Fruit fly (Drosophila melanogaster): Measurements from ENCODE around the gene CG12071.

The CG12071 gene

dm6 chr3R:30874679-30875078 lies 6.1 kb downstream of the CG12071 start:
- TF ChIP-seq CG11762 (GFP tag; optimal IDR thresholded peaks at IDR 0.05; ENCODE audit: insufficient read depth): no peak
- no peak for TF ChIP-seq Met (GFP tag; optimal IDR thresholded peaks at IDR 0.05)
- peak; percentile 7 for TF ChIP-seq Eip75B (GFP tag; optimal IDR thresholded peaks at IDR 0.05)
- 0 out of 2 replicates have a peak, but pooled peaks have one; percentile 34 for TF ChIP-seq CG15336 (GFP tag; IDR thresholded peaks at IDR 0.05)
- no peak for TF ChIP-seq CG3032 (tag; optimal IDR thresholded peaks at IDR 0.05)
- no peak for TF ChIP-seq CG9139 (GFP tag; optimal IDR thresholded peaks at IDR 0.05)
- TF ChIP-seq CG4318 (GFP tag; optimal IDR thresholded peaks at IDR 0.05): no peak
- TF ChIP-seq pdm3 (GFP tag; optimal IDR thresholded peaks at IDR 0.05): peak; percentile 13
- TF ChIP-seq acj6 (GFP tag; optimal IDR thresholded peaks at IDR 0.05): no peak
- no peak for TF ChIP-seq OdsH (GFP tag; optimal IDR thresholded peaks at IDR 0.05)
- TF ChIP-seq CG7368 (GFP tag; optimal IDR thresholded peaks at IDR 0.05): no peak
- TF ChIP-seq CG31627 (GFP tag; optimal IDR thresholded peaks at IDR 0.05): no peak
- TF ChIP-seq dsx (GFP tag; optimal IDR thresholded peaks at IDR 0.05; ENCODE audit: poor library complexity, severe bottlenecking): no peak
- TF ChIP-seq CG8319 (GFP tag; optimal IDR thresholded peaks at IDR 0.05): no peak
- TF ChIP-seq Hr4 (GFP tag; optimal IDR thresholded peaks at IDR 0.05): peak; percentile 55
- no peak for TF ChIP-seq fd85E (GFP tag; optimal IDR thresholded peaks at IDR 0.05)
- TF ChIP-seq CG8632 (GFP tag; optimal IDR thresholded peaks at IDR 0.05): no peak
- 0 out of 3 replicates have a peak, but pooled peaks have one; percentile 44 for TF ChIP-seq CG8119 (GFP tag; IDR thresholded peaks at IDR 0.05)
- TF ChIP-seq CG3919 (GFP tag; optimal IDR thresholded peaks at IDR 0.05): peak; percentile 49
- peak; percentile 1 for TF ChIP-seq CG10669 (GFP tag; optimal IDR thresholded peaks at IDR 0.05)
- TF ChIP-seq CG32006 (GFP tag; optimal IDR thresholded peaks at IDR 0.05): peak; percentile 45
- TF ChIP-seq Blimp-1 (GFP tag; optimal IDR thresholded peaks at IDR 0.05): no peak
- peak; percentile 60; the same call in 2 of the 3 replicates for TF ChIP-seq CG6163 (GFP tag; IDR thresholded peaks at IDR 0.05)
- no peak for TF ChIP-seq esn (GFP tag; optimal IDR thresholded peaks at IDR 0.05)
- peak; percentile 61 for TF ChIP-seq Eip78C (GFP tag)
- TF ChIP-seq eg (GFP tag; IDR thresholded peaks at IDR 0.05): peak; percentile 60; the same call in 1 of the 3 replicates
- 0 out of 2 replicates have a peak, but pooled peaks have one; percentile 9 for TF ChIP-seq CG11294 (GFP tag; IDR thresholded peaks at IDR 0.05)
- TF ChIP-seq ss (GFP tag; optimal IDR thresholded peaks at IDR 0.05): peak in 1 of 2 experiments; percentile 59
- TF ChIP-seq vri (GFP tag; optimal IDR thresholded peaks at IDR 0.05): no peak
- TF ChIP-seq CG10631 (GFP tag; optimal IDR thresholded peaks at IDR 0.05): no peak
- TF ChIP-seq Lpt (GFP tag; optimal IDR thresholded peaks at IDR 0.05): peak; percentile 13
- no peak for TF ChIP-seq achi (GFP tag; optimal IDR thresholded peaks at IDR 0.05)

DNA sequence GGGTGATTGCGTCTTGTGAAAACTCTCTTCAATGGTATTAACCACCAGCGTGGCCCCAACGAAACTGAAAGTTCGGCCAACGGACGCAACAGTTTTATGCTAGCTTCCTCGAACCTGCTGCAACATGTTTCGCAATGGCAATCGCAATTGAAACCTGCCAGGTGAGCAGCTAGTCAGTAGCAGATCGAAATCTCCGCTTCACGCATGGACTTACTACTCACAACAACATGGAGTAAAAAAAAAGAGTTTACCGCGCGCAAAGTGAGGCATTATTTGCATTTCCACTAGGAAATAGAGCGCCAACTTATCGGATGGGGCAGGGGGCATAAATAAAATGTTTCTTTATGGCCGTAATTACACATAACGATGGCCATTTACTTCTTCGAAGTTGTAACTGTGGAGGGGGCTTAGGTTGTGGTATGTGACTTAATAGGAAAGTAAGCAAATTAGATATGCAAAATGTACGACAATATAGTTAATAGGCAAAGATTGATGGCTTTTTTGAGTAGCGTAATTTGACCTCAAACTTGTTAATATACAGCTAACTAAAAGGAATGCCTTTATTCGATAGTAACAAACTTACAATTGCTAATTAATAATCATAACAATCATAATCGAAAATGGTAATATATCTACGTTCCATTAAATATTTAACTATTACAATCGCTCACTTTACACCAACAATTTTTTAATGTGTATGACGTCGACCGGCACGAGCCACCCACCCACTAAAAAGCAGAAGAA lies 8.4 kb downstream of the CG12071 start, which contains the start of gene CG15545:
Gene CG15545 (minus strand): TSS at position 51 of the 744 bp plus-strand sequence.
- TF ChIP-seq CG8319 (GFP tag; optimal IDR thresholded peaks at IDR 0.05) (no peak), spab (GFP tag; optimal IDR thresholded peaks at IDR 0.05) (no peak), Gug (GFP tag; IDR thresholded peaks at IDR 0.05) (no peak), Sox14 (GFP tag; optimal IDR thresholded peaks at IDR 0.05) (peak; percentile 9), Hr4 (GFP tag; optimal IDR thresholded peaks at IDR 0.05) (peak; percentile 75), CG16779 (tag; optimal IDR thresholded peaks at IDR 0.05) (no peak), Eip78C (GFP tag) (peak; percentile 68), CG11294 (GFP tag; IDR thresholded peaks at IDR 0.05) (no peak), CG32006 (GFP tag; optimal IDR thresholded peaks at IDR 0.05) (peak; percentile 73), CG3919 (GFP tag; optimal IDR thresholded peaks at IDR 0.05) (no peak), CG8119 (GFP tag; IDR thresholded peaks at IDR 0.05) (peak; percentile 64; the same call in 2 of the 3 replicates), CG31627 (GFP tag; optimal IDR thresholded peaks at IDR 0.05) (no peak), CG6276 (GFP tag; optimal IDR thresholded peaks at IDR 0.05) (peak; percentile 59), Eip75B (GFP tag; optimal IDR thresholded peaks at IDR 0.05) (no peak), CG15336 (GFP tag; IDR thresholded peaks at IDR 0.05) (peak; percentile 34; the same call in 1 of the 2 replicates), svp (GFP tag) (peak; percentile 25), CG4318 (GFP tag; optimal IDR thresholded peaks at IDR 0.05) (peak; percentile 48), Lpt (GFP tag; optimal IDR thresholded peaks at IDR 0.05) (peak; percentile 44), CG6163 (GFP tag; IDR thresholded peaks at IDR 0.05) (peak; percentile 24; the same call in 1 of the 3 replicates), lz (GFP tag; optimal IDR thresholded peaks at IDR 0.05) (no peak), pdm3 (GFP tag; optimal IDR thresholded peaks at IDR 0.05) (no peak), Blimp-1 (GFP tag; optimal IDR thresholded peaks at IDR 0.05) (no peak), net (GFP tag; optimal IDR thresholded peaks at IDR 0.05) (no peak), achi (GFP tag; optimal IDR thresholded peaks at IDR 0.05) (no peak), fd85E (GFP tag; optimal IDR thresholded peaks at IDR 0.05) (no peak)

Data from whole organism, prepupa.